Fruit fly (Drosophila melanogaster) whole organism, embryonic: ENCODE data around the gene Hap40.

ENCODE experiments used
- Adf1 ChIP-seq: fragments of 200-800 bp; sonication (Bioruptor generic); IDR thresholded peaks from 2 replicates; pipeline ENCODE4 v1.3.6; 2022; ENCODE audit warnings: missing biosample characterization, missing genetic modification characterization
- Atf3 ChIP-seq: fragments of 200-800 bp; sonication (Bioruptor generic); optimal IDR thresholded peaks from 3 replicates; lab custom pipeline; 2016; ENCODE audit warnings: missing biosample characterization, missing genetic modification characterization
- CG10462 ChIP-seq: fragments of 200-800 bp; sonication (Bioruptor generic); optimal IDR thresholded peaks from 2 replicates; lab custom pipeline; 2016; ENCODE audit warnings: missing biosample characterization, missing genetic modification characterization
- CG13123 ChIP-seq: fragments of 200-800 bp; sonication (Bioruptor generic); optimal IDR thresholded peaks from 2 replicates; lab custom pipeline; 2016; ENCODE audit warnings: missing biosample characterization, missing genetic modification characterization
- CG18011 ChIP-seq: fragments of 200-800 bp; sonication (Bioruptor generic); optimal IDR thresholded peaks from 2 replicates; lab custom pipeline; 2017; ENCODE audit warnings: missing biosample characterization, missing genetic modification characterization, mild to moderate bottlenecking, moderate library complexity, missing genotype
- CG18599 ChIP-seq: fragments of 200-800 bp; sonication (Bioruptor generic); optimal IDR thresholded peaks from 3 replicates; lab custom pipeline; 2017; ENCODE audit warnings: missing biosample characterization, missing genetic modification characterization, mild to moderate bottlenecking, moderate library complexity, missing genetic modification reagents
- CG2120 ChIP-seq: fragments of 200-800 bp; sonication (Bioruptor generic); optimal IDR thresholded peaks from 3 replicates; lab custom pipeline; 2016; ENCODE audit warnings: missing biosample characterization, missing genetic modification characterization
- CG3163 ChIP-seq: fragments of 200-800 bp; sonication (Bioruptor generic); optimal IDR thresholded peaks from 3 replicates; lab custom pipeline; 2016; ENCODE audit warnings: missing biosample characterization, missing genetic modification characterization
- CG32772 ChIP-seq: fragments of 200-800 bp; sonication (Bioruptor generic); IDR thresholded peaks from 2 replicates; pipeline ENCODE4 v1.3.6; 2022; ENCODE audit warnings: missing biosample characterization, missing genetic modification characterization
- CG4617 ChIP-seq: fragments of 200-800 bp; sonication (Bioruptor generic); optimal IDR thresholded peaks from 3 replicates; lab custom pipeline; 2016; ENCODE audit warnings: missing biosample characterization, missing genetic modification characterization, borderline replicate concordance
- CG4730 ChIP-seq: fragments of 200-800 bp; sonication (Bioruptor generic); IDR thresholded peaks from 2 replicates; pipeline ENCODE4 v1.3.6; 2022; ENCODE audit warnings: missing biosample characterization, missing genetic modification characterization
- CG6175 ChIP-seq: fragments of 200-800 bp; sonication (Bioruptor generic); IDR thresholded peaks from 3 replicates; pipeline ENCODE4 v1.3.6; 2022; ENCODE audit warnings: missing biosample characterization, missing genetic modification characterization
- CG6765 ChIP-seq: fragments of 200-800 bp; sonication (Bioruptor generic); optimal IDR thresholded peaks from 3 replicates; lab custom pipeline; 2017; ENCODE audit warnings: missing biosample characterization, mild to moderate bottlenecking, missing genetic modification characterization
- CG8388 ChIP-seq: fragments of 200-800 bp; sonication (Bioruptor generic); optimal IDR thresholded peaks from 2 replicates; lab custom pipeline; 2019; ENCODE audit warnings: missing biosample characterization, mild to moderate bottlenecking, missing genetic modification characterization, moderate library complexity
- CG8478 ChIP-seq: fragments of >200 bp; optimal IDR thresholded peaks from 2 replicates; lab custom pipeline; 2018
- CG9797 ChIP-seq: fragments of 200-800 bp; sonication (Bioruptor generic); optimal IDR thresholded peaks from 3 replicates; lab custom pipeline; 2018; ENCODE audit warnings: missing biosample characterization, mild to moderate bottlenecking, missing genetic modification characterization
- Camta ChIP-seq: fragments of 200-800 bp; sonication (Bioruptor generic); optimal IDR thresholded peaks from 2 replicates; lab custom pipeline; 2016; ENCODE audit warnings: missing biosample characterization, missing genetic modification characterization
- E2f1 ChIP-seq: fragments of 200-800 bp; sonication (Bioruptor generic); IDR thresholded peaks from 2 replicates; pipeline ENCODE4 v1.3.6; 2022; ENCODE audit warnings: missing biosample characterization, missing genetic modification characterization
- E2f2 ChIP-seq: fragments of 200-800 bp; sonication (Bioruptor generic); IDR thresholded peaks from 2 replicates; pipeline ENCODE4 v1.3.6; 2022; ENCODE audit warnings: missing biosample characterization, missing genetic modification characterization
- Eip74EF ChIP-seq, 2 experiments: fragments of 200-800 bp in 1 of 2; fragments of >200 bp in 1 of 2; sonication (Bioruptor generic) in 1 of 2; optimal IDR thresholded peaks; 2 replicates each; lab custom pipeline; 2017 to 2019; ENCODE audit warnings: missing biosample characterization in 2 of 2, missing genetic modification characterization in 2 of 2, mild to moderate bottlenecking in 1 of 2, moderate library complexity in 1 of 2
- Fer1 ChIP-seq: fragments of 200-800 bp; sonication (Bioruptor generic); optimal IDR thresholded peaks from 2 replicates; lab custom pipeline; 2017; ENCODE audit warnings: missing biosample characterization, mild to moderate bottlenecking, missing genetic modification characterization
- Fer2 ChIP-seq: fragments of 200-800 bp; sonication (Bioruptor generic); optimal IDR thresholded peaks from 2 replicates; lab custom pipeline; 2018; ENCODE audit warnings: missing biosample characterization, mild to moderate bottlenecking, missing genetic modification characterization, moderate library complexity
- Hr78 ChIP-seq, 2 experiments: fragments of 200-800 bp in 1 of 2; fragments of >200 bp in 1 of 2; sonication (Bioruptor generic) in 1 of 2; optimal IDR thresholded peaks; 2 replicates each; lab custom pipeline; 2017 to 2019; ENCODE audit warnings: missing biosample characterization in 2 of 2, missing genetic modification characterization in 2 of 2, mild to moderate bottlenecking in 1 of 2, moderate library complexity in 1 of 2
- Med ChIP-seq: fragments of 200-800 bp; sonication (Bioruptor generic); peaks from one replicate; lab custom pipeline; 2016; ENCODE audit warnings: missing biosample characterization, missing genetic modification characterization, mild to moderate bottlenecking, inconsistent platforms, moderate library complexity
- NFAT ChIP-seq: fragments of 200-800 bp; sonication (Bioruptor generic); IDR thresholded peaks from 2 replicates; pipeline ENCODE4 v1.3.6; 2022; ENCODE audit warnings: missing biosample characterization, missing genetic modification characterization
- NK7.1 ChIP-seq: fragments of 200-800 bp; sonication (Bioruptor generic); optimal IDR thresholded peaks from 3 replicates; lab custom pipeline; 2016; ENCODE audit warnings: missing biosample characterization, missing genetic modification characterization
- Nf-YB ChIP-seq: fragments of 200-800 bp; sonication (Bioruptor generic); optimal IDR thresholded peaks from 3 replicates; lab custom pipeline; 2019; ENCODE audit warnings: missing biosample characterization, mild to moderate bottlenecking, missing genetic modification characterization, moderate library complexity
- Tbp ChIP-seq: fragments of >200 bp; optimal IDR thresholded peaks from 2 replicates; lab custom pipeline; 2018; ENCODE audit warnings: missing biosample characterization, missing genetic modification characterization
- ara ChIP-seq: fragments of 200-800 bp; sonication (Bioruptor generic); IDR thresholded peaks from 2 replicates; pipeline ENCODE4 v1.3.6; 2022; ENCODE audit warnings: missing biosample characterization, missing genetic modification characterization
- ash1 ChIP-seq: fragments of 200-800 bp; sonication (Bioruptor generic); optimal IDR thresholded peaks from 2 replicates; lab custom pipeline; 2018; ENCODE audit warnings: missing biosample characterization, mild to moderate bottlenecking, missing genetic modification characterization
- chif ChIP-seq, 2 experiments: fragments of 200-800 bp; sonication (Bioruptor generic); optimal IDR thresholded peaks; 3 replicates each; lab custom pipeline; 2016; ENCODE audit warnings: missing biosample characterization in 2 of 2, missing genetic modification characterization in 2 of 2
- crc ChIP-seq: fragments of 200-800 bp; sonication (Bioruptor generic); optimal IDR thresholded peaks from 2 replicates; lab custom pipeline; 2016; ENCODE audit warnings: missing biosample characterization, missing genetic modification characterization
- cwo ChIP-seq: fragments of 200-800 bp; sonication (Bioruptor generic); optimal IDR thresholded peaks from 3 replicates; lab custom pipeline; 2017; ENCODE audit warnings: missing biosample characterization, missing genetic modification characterization, mild to moderate bottlenecking, moderate library complexity, missing genetic modification reagents
- dati ChIP-seq: fragments of 200-800 bp; sonication (Bioruptor generic); IDR thresholded peaks from 2 replicates; pipeline ENCODE4 v1.3.6; 2022; ENCODE audit warnings: missing biosample characterization, missing genetic modification characterization
- esg ChIP-seq: fragments of 200-800 bp; sonication (Bioruptor generic); conservative IDR thresholded peaks from 2 replicates; pipeline ENCODE4 v1.3.6; 2022; ENCODE audit warnings: missing biosample characterization, missing genetic modification characterization
- gcm ChIP-seq: fragments of 200-800 bp; sonication (Bioruptor generic); optimal IDR thresholded peaks from 2 replicates; lab custom pipeline; 2019; ENCODE audit warnings: missing biosample characterization, mild to moderate bottlenecking, missing genetic modification characterization, moderate library complexity
- gem ChIP-seq: fragments of 200-800 bp; sonication (Bioruptor generic); optimal IDR thresholded peaks from 2 replicates; lab custom pipeline; 2019; ENCODE audit warnings: missing biosample characterization, mild to moderate bottlenecking, missing genetic modification characterization, moderate library complexity
- gsb ChIP-seq: fragments of 200-800 bp; sonication (Bioruptor generic); IDR thresholded peaks from 2 replicates; pipeline ENCODE4 v1.3.6; 2022; ENCODE audit warnings: missing biosample characterization, missing genetic modification characterization
- hb ChIP-seq: fragments of 200-800 bp; sonication (Bioruptor generic); IDR thresholded peaks from 3 replicates; pipeline ENCODE4 v1.3.6; 2022; ENCODE audit warnings: missing biosample characterization, missing genetic modification characterization; ENCODE audit not compliant: partially characterized antibody
- hbn ChIP-seq: fragments of 200-800 bp; sonication (Bioruptor generic); IDR thresholded peaks from 2 replicates; pipeline ENCODE4 v1.3.6; 2022; ENCODE audit warnings: missing biosample characterization, missing genetic modification characterization; ENCODE audit not compliant: partially characterized antibody
- hth ChIP-seq: fragments of >200 bp; optimal IDR thresholded peaks from 2 replicates; lab custom pipeline; 2017; ENCODE audit warnings: inconsistent platforms
- jing ChIP-seq: fragments of 200-800 bp; sonication (Bioruptor generic); optimal IDR thresholded peaks from 2 replicates; lab custom pipeline; 2018; ENCODE audit warnings: missing biosample characterization, mild to moderate bottlenecking, missing genetic modification characterization
- kay ChIP-seq: fragments of 200-800 bp; sonication (Bioruptor generic); optimal IDR thresholded peaks from 2 replicates; lab custom pipeline; 2016; ENCODE audit warnings: missing biosample characterization, missing genetic modification characterization
- maf-S ChIP-seq: fragments of 200-800 bp; sonication (Bioruptor generic); optimal IDR thresholded peaks from 2 replicates; lab custom pipeline; 2016; ENCODE audit warnings: missing biosample characterization, missing genetic modification characterization
- pfk ChIP-seq: fragments of 200-800 bp; sonication (Bioruptor generic); optimal IDR thresholded peaks from 2 replicates; lab custom pipeline; 2018; ENCODE audit warnings: missing biosample characterization, mild to moderate bottlenecking, missing genetic modification characterization, moderate library complexity
- pho ChIP-seq: fragments of 200-800 bp; sonication (Bioruptor generic); optimal IDR thresholded peaks from 2 replicates; lab custom pipeline; 2016; ENCODE audit warnings: missing biosample characterization, missing genetic modification characterization
- ranshi ChIP-seq: fragments of 200-800 bp; sonication (Bioruptor generic); IDR thresholded peaks from 2 replicates; pipeline ENCODE4 v1.3.6; 2022; ENCODE audit warnings: missing biosample characterization, missing genetic modification characterization
- ssp ChIP-seq: fragments of 200-800 bp; sonication (Bioruptor generic); IDR thresholded peaks from 2 replicates; pipeline ENCODE4 v1.3.6; 2022; ENCODE audit warnings: missing biosample characterization, missing genetic modification characterization
- twi ChIP-seq: fragments of 200-800 bp; optimal IDR thresholded peaks from 2 replicates; lab custom pipeline; 2019; ENCODE audit warnings: missing biosample characterization, mild to moderate bottlenecking, missing genetic modification characterization, moderate library complexity
- vfl ChIP-seq: fragments of 200-800 bp; sonication (Bioruptor generic); optimal IDR thresholded peaks from 2 replicates; lab custom pipeline; 2016; ENCODE audit warnings: missing biosample characterization, missing genetic modification characterization
- zfh2 ChIP-seq: fragments of 200-800 bp; sonication (Bioruptor generic); optimal IDR thresholded peaks from 2 replicates; lab custom pipeline; 2016; ENCODE audit warnings: missing biosample characterization, missing genetic modification characterization

The Hap40 gene

dm6 chrX:15740288-15740726 is 36.4 kb downstream of the Hap40 start (continued):
- TF ChIP-seq CG6765 (GFP tag; lab: Kevin White, UChicago) (peak; percentile 68), twi (no peak), Nf-YB (peak; percentile 44), CG4730 (peak; percentile 53; the same call in 1 of the 2 replicates), NK7.1 (peak; percentile 47), jing (GFP tag; lab: Kevin White, UChicago) (no peak), CG3163 (GFP tag; lab: Kevin White, UChicago) (no peak), CG8478 (no peak), Camta (GFP tag; lab: Kevin White, UChicago) (peak; percentile 20), CG18599 (GFP tag; lab: Kevin White, UChicago) (peak; percentile 91), CG10462 (no peak), ssp (GFP tag; lab: Robert Waterston, UW) (peak; percentile 47), Adf1 (GFP tag; lab: Robert Waterston, UW) (peak; percentile 52; the same call in 1 of the 2 replicates), ranshi (GFP tag; lab: Robert Waterston, UW) (peak; percentile 78), Tbp (GFP tag; lab: Kevin White, UChicago) (no peak), gcm (GFP tag; lab: Kevin White, UChicago) (peak; percentile 45), chif (GFP tag; optimal IDR thresholded peaks at IDR 0.05; lab: Kevin White, UChicago) (peak in 1 of 2 experiments; percentile 40), gem (tag; lab: Kevin White, UChicago) (peak; percentile 81), Atf3 (GFP tag; lab: Kevin White, UChicago) (no peak), pho (peak; percentile 69), CG18011 (GFP tag; lab: Kevin White, UChicago) (peak; percentile 48), CG2120 (peak; percentile 91), ara (GFP tag; lab: Robert Waterston, UW) (peak; percentile 53; the same call in 1 of the 2 replicates), kay (peak; percentile 68), CG4617 (GFP tag; lab: Kevin White, UChicago) (no peak), ash1 (GFP tag; lab: Kevin White, UChicago) (peak; percentile 42), zfh2 (GFP tag; lab: Kevin White, UChicago) (peak; percentile 58), CG9797 (GFP tag; lab: Kevin White, UChicago) (no peak), maf-S (GFP tag; lab: Kevin White, UChicago) (peak; percentile 44), CG32772 (GFP tag; lab: Robert Waterston, UW) (peak; percentile 69), CG8388 (GFP tag; lab: Kevin White, UChicago) (peak; percentile 50), pfk (GFP tag; lab: Kevin White, UChicago) (no peak), gsb (GFP tag; lab: Robert Waterston, UW) (peak; percentile 70), Eip74EF (GFP tag; optimal IDR thresholded peaks at IDR 0.05; lab: Kevin White, UChicago) (peak in 1 of 2 experiments; percentile 43), Fer1 (GFP tag; lab: Kevin White, UChicago) (peak; percentile 85), crc (GFP tag; lab: Kevin White, UChicago) (peak; percentile 22), E2f1 (GFP tag; lab: Robert Waterston, UW) (peak; percentile 72), Fer2 (peak; percentile 54), NFAT (peak; percentile 72), Hr78 (GFP tag; optimal IDR thresholded peaks at IDR 0.05; lab: Kevin White, UChicago) (no peak), dati (GFP tag; lab: Robert Waterston, UW) (peak; percentile 31; the same call in 1 of the 2 replicates), cwo (GFP tag; lab: Kevin White, UChicago) (peak; percentile 84), hth (no peak), vfl (GFP tag; lab: Kevin White, UChicago) (peak; percentile 60), E2f2 (GFP tag; lab: Robert Waterston, UW) (peak; percentile 36; the same call in 1 of the 2 replicates), esg (GFP tag; lab: Robert Waterston, UW) (peak; percentile 50), hbn (GFP tag; lab: Robert Waterston, UW) (no peak), CG6175 (GFP tag; lab: Robert Waterston, UW) (peak; percentile 67; the same call in 2 of the 3 replicates), CG13123 (peak; percentile 9), Med (GFP tag; lab: Kevin White, UChicago) (peak; percentile 91), hb (GFP tag; lab: Robert Waterston, UW) (no peak)
